Worm (Caenorhabditis elegans) whole organism, young adult: ENCODE results near the gene wdfy-2.

ENCODE experiments used
- B0019.2 ChIP-seq: fragments of 200-800 bp; sonication (Bioruptor generic); conservative IDR thresholded peaks from 2 replicates; pipeline ENCODE4 v1.3.6; 2022; ENCODE audit warnings: missing genetic modification reagents, missing genetic modification characterization, missing compliant biosample characterization
- C06A6.2 ChIP-seq: fragments of 200-800 bp; sonication (Bioruptor generic); conservative IDR thresholded peaks from 2 replicates; pipeline ENCODE4 v1.3.6; 2022; ENCODE audit warnings: missing genetic modification characterization, missing compliant biosample characterization
- D2030.7 ChIP-seq: fragments of 200-800 bp; sonication (Bioruptor generic); IDR thresholded peaks from 2 replicates; pipeline ENCODE4 v1.3.6; 2022; ENCODE audit warnings: missing genetic modification reagents, missing genetic modification characterization, missing compliant biosample characterization
- F23B12.7 ChIP-seq: sonication (generic microtip); optimal IDR thresholded peaks from 2 replicates; lab custom pipeline; 2017; ENCODE audit warnings: missing genetic modification characterization, mild to moderate bottlenecking, missing compliant biosample characterization, antibody characterized with exemption, moderate library complexity; ENCODE audit not compliant: insufficient read depth
- F33H1.4 ChIP-seq: fragments of 200-800 bp; sonication (Bioruptor generic); IDR thresholded peaks from 2 replicates; pipeline ENCODE4 v1.3.6; 2022; ENCODE audit warnings: missing genetic modification reagents, missing genetic modification characterization, missing compliant biosample characterization
- F49E8.2 ChIP-seq: sonication (generic microtip); optimal IDR thresholded peaks from 3 replicates; lab custom pipeline; 2017; ENCODE audit warnings: missing genetic modification characterization, mild to moderate bottlenecking, missing compliant biosample characterization, antibody characterized with exemption, moderate library complexity; ENCODE audit not compliant: insufficient read depth
- F52B5.7 ChIP-seq: sonication (generic microtip); optimal IDR thresholded peaks from 2 replicates; lab custom pipeline; 2016; ENCODE audit warnings: mild to moderate bottlenecking, missing genetic modification characterization, missing compliant biosample characterization
- F55B11.4 ChIP-seq: sonication (generic microtip); optimal IDR thresholded peaks from 2 replicates; lab custom pipeline; 2016; ENCODE audit warnings: missing compliant biosample characterization, missing genetic modification characterization, borderline replicate concordance; ENCODE audit not compliant: insufficient read depth
- F57A8.1 ChIP-seq: fragments of 200-800 bp; sonication (Bioruptor generic); optimal IDR thresholded peaks from 2 replicates; lab custom pipeline; 2018; ENCODE audit warnings: mild to moderate bottlenecking, missing genetic modification characterization, moderate library complexity, missing compliant biosample characterization
- K11D2.4 ChIP-seq: fragments of 200-800 bp; sonication (Bioruptor generic); IDR thresholded peaks from 2 replicates; pipeline ENCODE4 v1.3.6; 2022; ENCODE audit warnings: missing genetic modification reagents, missing genetic modification characterization, missing compliant biosample characterization
- Y53F4B.3 ChIP-seq: fragments of 200-800 bp; sonication (Bioruptor generic); IDR thresholded peaks from 2 replicates; pipeline ENCODE4 v1.3.6; 2022; ENCODE audit warnings: missing genetic modification reagents, missing genetic modification characterization, missing compliant biosample characterization
- Y56A3A.18 ChIP-seq: fragments of 200-800 bp; sonication (Bioruptor generic); IDR thresholded peaks from 2 replicates; pipeline ENCODE4 v1.3.6; 2022; ENCODE audit warnings: missing genetic modification reagents, missing genetic modification characterization, missing compliant biosample characterization
- ZK185.1 ChIP-seq: sonication (generic microtip); optimal IDR thresholded peaks from 2 replicates; lab custom pipeline; 2016; ENCODE audit warnings: mild to moderate bottlenecking, missing genetic modification characterization, missing compliant biosample characterization; ENCODE audit not compliant: poor library complexity, severe bottlenecking
- attf-3 ChIP-seq: fragments of 200-800 bp; sonication (Bioruptor generic); conservative IDR thresholded peaks from 2 replicates; pipeline ENCODE4 v1.3.6; 2022; ENCODE audit warnings: missing genetic modification reagents, missing genetic modification characterization, missing compliant biosample characterization
- attf-6 ChIP-seq: fragments of 200-800 bp; sonication (Bioruptor generic); IDR thresholded peaks from 2 replicates; pipeline ENCODE4 v1.3.6; 2022; ENCODE audit warnings: missing genetic modification reagents, missing genetic modification characterization, missing compliant biosample characterization
- ceh-27 ChIP-seq: fragments of 200-800 bp; sonication (Bioruptor generic); optimal IDR thresholded peaks from 2 replicates; lab custom pipeline; 2018; ENCODE audit warnings: mild to moderate bottlenecking, missing genetic modification characterization, moderate library complexity, missing compliant biosample characterization
- ceh-91 ChIP-seq: fragments of 200-800 bp; sonication (Bioruptor generic); IDR thresholded peaks from 2 replicates; pipeline ENCODE4 v1.3.6; 2022; ENCODE audit warnings: missing genetic modification reagents, missing genetic modification characterization, missing compliant biosample characterization
- dpff-1 ChIP-seq: sonication (generic microtip); optimal IDR thresholded peaks from 2 replicates; lab custom pipeline; 2017; ENCODE audit warnings: mild to moderate bottlenecking, missing genetic modification characterization, missing compliant biosample characterization
- dpl-1 ChIP-seq: fragments of 150-350 bp; optimal IDR thresholded peaks from 2 replicates; lab custom pipeline; 2014; ENCODE audit warnings: missing biosample characterization, missing genetic modification reagents, missing genetic modification characterization
- efl-1 ChIP-seq: fragments of 150-350 bp; optimal IDR thresholded peaks from 2 replicates; lab custom pipeline; 2014; ENCODE audit warnings: missing biosample characterization, missing genetic modification reagents, missing genetic modification characterization
- egl-18 ChIP-seq: fragments of 200-800 bp; sonication (Bioruptor generic); IDR thresholded peaks from 2 replicates; pipeline ENCODE4 v1.3.6; 2022; ENCODE audit warnings: missing genetic modification reagents, missing genetic modification characterization, missing compliant biosample characterization
- fkh-3 ChIP-seq: sonication (generic microtip); optimal IDR thresholded peaks from 2 replicates; lab custom pipeline; 2016; ENCODE audit warnings: mild to moderate bottlenecking, missing genetic modification characterization, missing compliant biosample characterization
- gei-17 ChIP-seq: fragments of 200-800 bp; sonication (Bioruptor generic); optimal IDR thresholded peaks from 2 replicates; lab custom pipeline; 2018; ENCODE audit warnings: mild to moderate bottlenecking, missing genetic modification characterization, missing compliant biosample characterization
- hlh-26 ChIP-seq: fragments of 200-800 bp; sonication (Bioruptor generic); conservative IDR thresholded peaks from 2 replicates; pipeline ENCODE4 v1.3.6; 2022; ENCODE audit warnings: missing genetic modification reagents, missing genetic modification characterization, missing compliant biosample characterization
- lag-1 ChIP-seq: fragments of 200-800 bp; sonication (Bioruptor generic); IDR thresholded peaks from 2 replicates; pipeline ENCODE4 v1.3.6; 2022; ENCODE audit warnings: missing genetic modification reagents, missing genetic modification characterization, missing compliant biosample characterization
- let-526 ChIP-seq: fragments of 200-800 bp; sonication (Bioruptor generic); IDR thresholded peaks from 2 replicates; pipeline ENCODE4 v1.3.6; 2022; ENCODE audit warnings: missing genetic modification reagents, missing genetic modification characterization, missing compliant biosample characterization
- lin-26 ChIP-seq: fragments of 200-800 bp; sonication (Bioruptor generic); IDR thresholded peaks from 2 replicates; pipeline ENCODE4 v1.3.6; 2022; ENCODE audit warnings: missing genetic modification reagents, missing genetic modification characterization, missing compliant biosample characterization
- lsl-1 ChIP-seq: fragments of 200-800 bp; sonication (Bioruptor generic); optimal IDR thresholded peaks from 2 replicates; lab custom pipeline; 2018; ENCODE audit warnings: mild to moderate bottlenecking, missing genetic modification characterization, moderate library complexity, missing compliant biosample characterization
- lsy-27 ChIP-seq: sonication (generic microtip); optimal IDR thresholded peaks from 2 replicates; lab custom pipeline; 2017; ENCODE audit warnings: missing genetic modification characterization, mild to moderate bottlenecking, missing compliant biosample characterization, antibody characterized with exemption, missing genotype, borderline replicate concordance; ENCODE audit not compliant: insufficient read depth
- madf-6 ChIP-seq: fragments of 200-800 bp; sonication (Bioruptor generic); IDR thresholded peaks from 2 replicates; pipeline ENCODE4 v1.3.6; 2022; ENCODE audit warnings: missing genetic modification reagents, missing genetic modification characterization, missing compliant biosample characterization
- madf-8 ChIP-seq: fragments of 200-800 bp; sonication (Bioruptor generic); conservative IDR thresholded peaks from 2 replicates; pipeline ENCODE4 v1.3.6; 2022; ENCODE audit warnings: missing genetic modification reagents, missing genetic modification characterization, missing compliant biosample characterization
- mcd-1 ChIP-seq: fragments of 200-800 bp; sonication (Bioruptor generic); IDR thresholded peaks from 2 replicates; pipeline ENCODE4 v1.3.6; 2022; ENCODE audit warnings: missing genetic modification reagents, missing genetic modification characterization, missing compliant biosample characterization
- nfya-1 ChIP-seq: sonication (generic microtip); optimal IDR thresholded peaks from 2 replicates; lab custom pipeline; 2017; ENCODE audit warnings: antibody characterized with exemption, missing compliant biosample characterization, missing genetic modification characterization, borderline replicate concordance; ENCODE audit not compliant: insufficient read depth
- nhr-80 ChIP-seq: sonication (generic microtip); optimal IDR thresholded peaks from 2 replicates; lab custom pipeline; 2016; ENCODE audit warnings: missing genetic modification characterization, missing compliant biosample characterization
- rcor-1 ChIP-seq: fragments of 200-800 bp; sonication (Bioruptor generic); IDR thresholded peaks from 2 replicates; pipeline ENCODE4 v1.3.6; 2022; ENCODE audit warnings: missing genetic modification reagents, missing genetic modification characterization, missing compliant biosample characterization
- repo-1 ChIP-seq: sonication (generic microtip); optimal IDR thresholded peaks from 2 replicates; lab custom pipeline; 2017; ENCODE audit warnings: mild to moderate bottlenecking, missing genetic modification characterization, missing compliant biosample characterization
- sdz-38 ChIP-seq: sonication (generic microtip); optimal IDR thresholded peaks from 2 replicates; lab custom pipeline; 2016; ENCODE audit warnings: missing genotype, missing genetic modification characterization, missing compliant biosample characterization
- snpc-1.3 ChIP-seq: sonication (generic microtip); optimal IDR thresholded peaks from 2 replicates; lab custom pipeline; 2017; ENCODE audit warnings: missing genetic modification characterization, mild to moderate bottlenecking, missing compliant biosample characterization, antibody characterized with exemption, moderate library complexity, missing genotype, missing genetic modification reagents; ENCODE audit not compliant: insufficient read depth
- tbp1 ChIP-seq: fragments of 200-800 bp; sonication (Bioruptor generic); optimal IDR thresholded peaks from 2 replicates; lab custom pipeline; 2018; ENCODE audit warnings: mild to moderate bottlenecking, missing genetic modification characterization, missing compliant biosample characterization
- tlf-1 ChIP-seq: fragments of 200-800 bp; sonication (Bioruptor generic); optimal IDR thresholded peaks from 2 replicates; lab custom pipeline; 2018; ENCODE audit warnings: mild to moderate bottlenecking, missing genetic modification characterization, missing compliant biosample characterization
- unc-130 ChIP-seq: sonication (generic microtip); optimal IDR thresholded peaks from 2 replicates; lab custom pipeline; 2016; ENCODE audit warnings: missing genetic modification reagents, missing genetic modification characterization, missing compliant biosample characterization
- xnd-1 ChIP-seq: sonication (generic microtip); optimal IDR thresholded peaks from 2 replicates; lab custom pipeline; 2016; ENCODE audit warnings: missing genotype, missing genetic modification reagents, missing genetic modification characterization, missing compliant biosample characterization

The wdfy-2 gene

DNA sequence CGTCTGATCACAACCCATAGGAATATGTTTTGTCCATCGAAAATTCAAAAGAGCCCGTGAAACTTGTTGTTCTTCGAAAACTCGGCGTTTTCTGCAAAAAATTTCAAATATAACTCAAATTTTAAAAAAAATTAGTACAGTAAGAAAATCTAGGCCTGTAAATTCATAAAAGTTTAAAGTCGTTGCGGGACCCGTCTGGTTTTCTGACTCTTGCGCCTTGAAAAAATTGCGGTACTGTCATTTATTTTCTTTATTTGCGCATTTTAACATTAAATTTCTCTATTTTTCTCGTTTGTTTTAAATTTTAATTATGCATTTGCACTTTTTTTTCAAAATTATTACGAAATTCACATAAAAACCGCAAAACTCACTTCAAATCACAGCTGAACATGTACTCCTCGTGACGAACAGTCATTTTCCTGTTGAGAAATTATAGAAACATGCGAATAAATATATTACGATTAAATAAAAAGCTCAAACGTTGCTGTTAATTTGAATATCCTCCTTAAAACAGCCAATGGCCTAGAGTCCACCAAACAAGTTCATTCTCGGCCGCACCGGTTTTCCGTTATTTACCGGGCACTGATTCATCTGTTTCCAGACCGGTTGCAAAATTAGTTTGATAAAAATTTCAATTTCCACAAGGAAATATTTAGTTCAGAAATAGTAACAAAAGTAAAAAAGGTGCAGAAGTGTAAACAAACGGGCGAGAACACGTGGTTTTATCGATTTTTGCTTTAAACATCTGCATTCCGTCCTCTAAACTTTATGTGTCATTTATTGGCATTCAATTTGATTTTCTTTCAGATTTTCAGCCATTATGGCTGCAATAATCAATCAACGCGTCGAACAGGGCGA is at the start of gene wdfy-2, which contains the start of gene csa-1:
Gene wdfy-2, plus strand, starts transcription at position 808 of the 858 bp plus-strand sequence.
Gene csa-1, minus strand, starts transcription at position 669 of the 858 bp plus-strand sequence.
- no peak for TF ChIP-seq Y56A3A.18
- TF ChIP-seq madf-6 = peak; percentile 87
- TF ChIP-seq snpc-1.3 (tag; lab: Kevin White, UChicago) = peak; percentile 4
- 0 out of 2 replicates have a peak, but pooled peaks have one; percentile 31 for TF ChIP-seq D2030.7 (GFP tag; lab: Robert Waterston, UW)
- TF ChIP-seq F33H1.4 (GFP tag; lab: Robert Waterston, UW) = peak; percentile 85
- peak; percentile 77 for TF ChIP-seq xnd-1
- TF ChIP-seq ZK185.1 (tag; lab: Kevin White, UChicago) = no peak
- TF ChIP-seq lsl-1 (GFP tag; lab: Kevin White, UChicago) = peak; percentile 79
- TF ChIP-seq madf-8 = peak; percentile 85

DNA sequence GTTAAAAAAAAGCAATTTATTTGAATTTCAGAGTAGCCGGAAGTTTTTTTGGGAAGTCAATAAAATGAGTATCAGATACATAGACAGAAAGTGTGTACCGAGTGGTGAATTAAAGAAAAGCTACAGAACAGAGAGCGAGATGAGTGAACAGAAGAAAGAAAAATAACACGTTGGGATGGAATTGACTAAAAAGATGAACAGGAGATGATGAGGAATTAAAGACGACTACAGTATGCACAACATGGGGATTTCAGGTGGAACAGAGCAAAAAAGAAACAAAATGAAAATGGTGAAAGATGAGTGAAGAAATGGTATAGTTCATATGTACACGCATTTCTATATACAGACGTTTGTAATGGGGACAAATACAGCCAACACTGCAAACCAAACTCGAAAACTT is 48.4 kb upstream of the wdfy-2 start:
- no peak for TF ChIP-seq lsy-27
- no peak for TF ChIP-seq F57A8.1 (GFP tag; lab: Kevin White, UChicago)
- TF ChIP-seq ceh-27 (GFP tag; lab: Kevin White, UChicago) = no peak
- TF ChIP-seq fkh-3 (tag; lab: Kevin White, UChicago) = no peak
- no peak for TF ChIP-seq egl-18 (GFP tag; lab: Robert Waterston, UW)
- no peak for TF ChIP-seq K11D2.4 (GFP tag; lab: Robert Waterston, UW)
- no peak for TF ChIP-seq nfya-1 (tag; lab: Kevin White, UChicago)
- TF ChIP-seq hlh-26 (GFP tag; lab: Robert Waterston, UW) = no peak
- no peak for TF ChIP-seq F23B12.7 (tag; lab: Kevin White, UChicago)

DNA sequence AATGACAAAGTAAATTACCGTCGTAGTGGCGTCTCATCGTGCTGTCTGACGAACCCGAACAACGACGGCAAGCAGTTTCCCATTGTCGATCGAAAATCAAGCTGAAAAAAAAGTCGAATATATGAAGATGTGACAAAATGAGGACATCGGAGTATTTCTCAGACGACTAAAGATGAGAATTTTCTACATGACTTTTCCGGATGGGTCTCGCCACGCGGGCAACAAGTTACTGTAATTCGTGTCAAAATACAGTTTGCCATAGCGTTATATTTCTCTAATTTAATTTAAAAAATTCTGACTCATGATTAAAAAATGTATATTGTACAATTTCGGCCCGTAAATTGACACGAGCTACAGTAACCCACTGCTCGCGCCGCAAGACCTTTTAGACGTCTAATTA is 46.7 kb upstream of the wdfy-2 start, which contains the start of gene C01G6.4:
Gene C01G6.4, minus strand, starts transcription at position 101 of the 400 bp plus-strand sequence.
- no peak for TF ChIP-seq sdz-38
- no peak for TF ChIP-seq unc-130 (GFP tag; lab: Kevin White, UChicago)
- no peak for TF ChIP-seq dpff-1
- no peak for TF ChIP-seq lag-1 (GFP tag; lab: Robert Waterston, UW)
- no peak for TF ChIP-seq B0019.2
- no peak for TF ChIP-seq tlf-1
- no peak for TF ChIP-seq Y53F4B.3
- TF ChIP-seq tbp1 = no peak
- no peak for TF ChIP-seq efl-1 (GFP tag; lab: Kevin White, UChicago)
- no peak for TF ChIP-seq attf-6
- TF ChIP-seq nhr-80 (tag; lab: Kevin White, UChicago) = no peak
- no peak for TF ChIP-seq egl-18 (GFP tag; lab: Robert Waterston, UW)

DNA sequence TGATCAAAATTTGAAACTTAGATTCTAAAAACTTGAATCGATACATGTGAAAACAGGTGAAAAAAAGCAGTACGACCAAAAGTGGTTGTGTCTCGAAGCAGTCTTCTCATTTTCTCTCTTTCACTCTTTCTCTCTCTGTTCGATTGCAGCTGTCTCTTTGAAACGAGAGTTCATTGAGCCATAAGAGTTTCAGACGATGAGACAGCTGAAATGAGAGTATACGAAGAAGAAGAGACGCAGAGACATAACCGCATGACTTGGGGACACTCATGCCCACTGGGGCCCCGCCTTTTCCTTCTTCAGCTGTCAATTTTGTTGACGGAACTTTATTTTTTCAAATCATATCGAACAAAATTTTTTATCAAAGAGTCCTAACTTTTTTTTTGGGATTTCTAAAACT is 45.7 kb upstream of the wdfy-2 start:
- TF ChIP-seq attf-6 = no peak
- peak; percentile 59 for TF ChIP-seq mcd-1 (GFP tag; lab: Robert Waterston, UW)
- 0 out of 2 replicates have a peak, but pooled peaks have one; percentile 36 for TF ChIP-seq attf-3 (GFP tag; lab: Robert Waterston, UW)
- peak; percentile 70; the same call in 1 of the 2 replicates for TF ChIP-seq K11D2.4 (GFP tag; lab: Robert Waterston, UW)
- peak; percentile 4; the same call in 1 of the 2 replicates for TF ChIP-seq egl-18 (GFP tag; lab: Robert Waterston, UW)
- TF ChIP-seq gei-17 (GFP tag; lab: Kevin White, UChicago) = no peak
- TF ChIP-seq B0019.2 = no peak
- TF ChIP-seq let-526 (GFP tag; lab: Robert Waterston, UW) = peak; percentile 62; the same call in 1 of the 2 replicates
- TF ChIP-seq F52B5.7 (tag; lab: Kevin White, UChicago) = no peak
- TF ChIP-seq C06A6.2 (GFP tag; lab: Robert Waterston, UW) = 0 out of 2 replicates have a peak, but pooled peaks have one; percentile 47
- no peak for TF ChIP-seq rcor-1 (GFP tag; lab: Robert Waterston, UW)
- TF ChIP-seq lin-26 = peak; percentile 71
- TF ChIP-seq ceh-91 (GFP tag; lab: Robert Waterston, UW) = no peak
- no peak for TF ChIP-seq F49E8.2 (tag; lab: Kevin White, UChicago)
- no peak for TF ChIP-seq F55B11.4 (tag; lab: Kevin White, UChicago)
- no peak for TF ChIP-seq repo-1 (tag; lab: Kevin White, UChicago)
- no peak for TF ChIP-seq dpl-1
